Worm (Caenorhabditis elegans): ENCODE measurements around the gene K02G10.5.

Gene K02G10.5

DNA sequence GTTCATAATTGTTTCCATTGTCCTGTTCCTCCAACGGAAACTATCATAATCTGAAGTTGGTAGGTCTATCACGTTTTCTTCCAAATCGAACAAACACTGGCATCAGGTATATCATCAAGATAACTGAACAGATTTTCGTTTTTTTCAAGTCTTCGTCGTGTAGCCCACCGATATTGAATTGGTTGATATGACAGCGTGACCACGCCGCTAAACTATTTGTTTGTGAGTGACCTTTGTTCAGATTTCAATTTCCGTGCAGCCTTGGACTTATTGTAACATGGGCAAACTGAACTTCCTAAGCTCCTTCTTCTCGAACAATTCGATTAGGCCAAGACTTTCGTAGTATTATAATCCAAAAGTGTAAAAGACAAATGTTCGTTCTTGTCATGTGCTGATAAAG is 5.4 kb downstream of the K02G10.5 start:
- TF ChIP-seq elt-3 (tag; optimal IDR thresholded peaks at IDR 0.05) (peak in 1 of 6 experiments; percentile 9), nhr-76 (tag; optimal IDR thresholded peaks at IDR 0.05) (no peak), lin-14 (GFP tag; optimal IDR thresholded peaks at IDR 0.05) (peak; percentile 23)

DNA sequence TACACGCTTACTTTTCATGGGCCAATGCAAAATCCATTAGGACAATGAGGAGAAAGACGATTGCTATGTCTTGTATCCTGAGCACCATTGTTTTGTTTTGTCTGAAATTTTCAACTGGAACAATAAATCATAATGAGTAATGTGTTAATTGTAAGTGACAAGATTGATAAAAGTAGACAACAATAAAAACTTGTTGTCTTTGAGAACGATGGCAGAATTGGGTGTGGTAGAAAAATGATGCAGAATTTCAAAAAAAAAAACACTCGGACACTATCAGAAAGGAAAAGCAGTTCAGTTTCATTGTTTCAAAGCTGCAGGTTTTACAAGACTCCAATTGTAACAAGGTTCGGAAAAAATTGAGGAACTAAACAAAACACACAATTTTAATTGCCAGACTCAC is 8.4 kb downstream of the K02G10.5 start, which contains the start of gene K02G10.15:
Gene K02G10.15 (minus strand): TSS at position 101 of the 400 bp plus-strand sequence.
- TF ChIP-seq aha-1 (tag; optimal IDR thresholded peaks at IDR 0.05) = no peak
- no peak for TF ChIP-seq nhr-12 (tag; optimal IDR thresholded peaks at IDR 0.05)
- TF ChIP-seq fkh-4 (tag; optimal IDR thresholded peaks at IDR 0.05; ENCODE audit: borderline replicate concordance) = no peak
- no peak for TF ChIP-seq ztf-4 (tag; optimal IDR thresholded peaks at IDR 0.05)
- no peak for TF ChIP-seq alr-1 (tag; optimal IDR thresholded peaks at IDR 0.05; ENCODE audit: borderline replicate concordance)
- no peak for TF ChIP-seq ceh-8 (GFP tag; optimal IDR thresholded peaks at IDR 0.05)
- no peak for TF ChIP-seq nhr-84 (tag; optimal IDR thresholded peaks at IDR 0.05)
- TF ChIP-seq hlh-4 (tag; optimal IDR thresholded peaks at IDR 0.05) = no peak
- no peak for TF ChIP-seq unc-86 (tag; optimal IDR thresholded peaks at IDR 0.05)
- TF ChIP-seq unc-62 (GFP tag; optimal IDR thresholded peaks at IDR 0.05) = no peak
- TF ChIP-seq elt-2 (tag; optimal IDR thresholded peaks at IDR 0.05) = no peak
- TF ChIP-seq nhr-20 (tag; optimal IDR thresholded peaks at IDR 0.05) = no peak
- TF ChIP-seq pqm-1 (tag; optimal IDR thresholded peaks at IDR 0.05) = no peak
- TF ChIP-seq C16A3.4 (tag; optimal IDR thresholded peaks at IDR 0.05) = no peak
- TF ChIP-seq egl-13 (tag; optimal IDR thresholded peaks at IDR 0.05) = no peak

DNA sequence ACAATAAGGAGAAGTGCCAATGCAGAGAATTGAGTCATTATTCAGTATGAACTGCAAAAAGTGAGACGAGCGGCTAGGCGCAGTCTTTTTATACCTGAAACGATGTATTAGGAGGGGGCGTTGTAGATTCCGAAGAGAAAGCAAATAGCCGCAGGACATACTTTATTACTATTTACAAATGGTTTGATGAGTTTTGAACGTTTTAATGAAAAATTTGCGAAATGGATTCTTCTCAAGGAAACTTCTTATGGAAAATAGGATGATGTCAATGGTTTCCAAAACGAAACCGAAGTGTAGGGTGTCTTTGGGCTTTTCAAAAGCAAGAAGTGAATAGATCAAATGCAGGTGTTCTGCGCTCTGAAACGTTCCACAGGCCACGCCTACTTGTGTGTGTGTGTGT is 13.0 kb downstream of the K02G10.5 start, which contains the start of gene flp-11:
Gene flp-11 (minus strand): TSS at position 101 of the 400 bp plus-strand sequence.
- TF ChIP-seq nhr-237 (tag; optimal IDR thresholded peaks at IDR 0.05) (no peak), efl-3 (GFP tag; optimal IDR thresholded peaks at IDR 0.05) (no peak), C16A3.4 (tag; optimal IDR thresholded peaks at IDR 0.05) (no peak), nhr-71 (tag; optimal IDR thresholded peaks at IDR 0.05) (no peak), aly-2 (tag; optimal IDR thresholded peaks at IDR 0.05) (no peak), rnt-1 (tag; optimal IDR thresholded peaks at IDR 0.05) (no peak), fkh-10 (GFP tag; optimal IDR thresholded peaks at IDR 0.05) (no peak)

DNA sequence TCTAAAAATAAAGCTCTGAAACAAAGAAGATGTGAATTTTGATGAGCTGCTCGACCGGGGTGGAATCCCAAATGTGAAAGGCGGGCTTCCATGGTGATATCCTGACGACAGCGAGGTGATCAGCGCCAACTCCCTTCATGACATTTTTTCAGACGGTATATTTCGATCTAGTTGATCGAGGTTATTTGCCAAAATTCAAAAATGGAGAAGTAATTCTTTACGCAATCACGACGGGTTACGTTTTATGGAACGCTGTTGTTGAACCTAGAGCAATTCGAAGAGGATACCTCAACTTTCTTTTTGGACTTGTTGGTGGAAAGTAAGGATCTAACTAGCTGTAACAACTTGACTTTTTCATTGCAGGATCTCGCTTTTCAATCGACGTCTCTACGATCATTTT is 14.3 kb downstream of the K02G10.5 start:
- TF ChIP-seq ceh-8 (GFP tag; optimal IDR thresholded peaks at IDR 0.05) = no peak
- TF ChIP-seq nhr-76 (tag; optimal IDR thresholded peaks at IDR 0.05) = no peak
- no peak for TF ChIP-seq nhr-19 (GFP tag; conservative IDR thresholded peaks at IDR 0.05)
- no peak for TF ChIP-seq rnt-1 (tag; optimal IDR thresholded peaks at IDR 0.05)
- no peak for TF ChIP-seq ceh-82 (tag; optimal IDR thresholded peaks at IDR 0.05)
- no peak for TF ChIP-seq lin-13 (GFP tag; optimal IDR thresholded peaks at IDR 0.05)
- no peak for TF ChIP-seq mab-9 (GFP tag; IDR thresholded peaks at IDR 0.05)
- TF ChIP-seq nhr-12 (tag; optimal IDR thresholded peaks at IDR 0.05) = no peak
- no peak for TF ChIP-seq nhr-90 (tag; optimal IDR thresholded peaks at IDR 0.05; ENCODE audit: poor library complexity)
- TF ChIP-seq mef-2 (tag; optimal IDR thresholded peaks at IDR 0.05) = no peak
- no peak for TF ChIP-seq C34B4.2 (tag; optimal IDR thresholded peaks at IDR 0.05)
- TF ChIP-seq vab-15 (tag; optimal IDR thresholded peaks at IDR 0.05) = no peak
- TF ChIP-seq fos-1 (tag; optimal IDR thresholded peaks at IDR 0.05) = no peak
- no peak for TF ChIP-seq ceh-90 (tag; optimal IDR thresholded peaks at IDR 0.05)
- no peak for TF ChIP-seq nhr-85 (tag)

DNA sequence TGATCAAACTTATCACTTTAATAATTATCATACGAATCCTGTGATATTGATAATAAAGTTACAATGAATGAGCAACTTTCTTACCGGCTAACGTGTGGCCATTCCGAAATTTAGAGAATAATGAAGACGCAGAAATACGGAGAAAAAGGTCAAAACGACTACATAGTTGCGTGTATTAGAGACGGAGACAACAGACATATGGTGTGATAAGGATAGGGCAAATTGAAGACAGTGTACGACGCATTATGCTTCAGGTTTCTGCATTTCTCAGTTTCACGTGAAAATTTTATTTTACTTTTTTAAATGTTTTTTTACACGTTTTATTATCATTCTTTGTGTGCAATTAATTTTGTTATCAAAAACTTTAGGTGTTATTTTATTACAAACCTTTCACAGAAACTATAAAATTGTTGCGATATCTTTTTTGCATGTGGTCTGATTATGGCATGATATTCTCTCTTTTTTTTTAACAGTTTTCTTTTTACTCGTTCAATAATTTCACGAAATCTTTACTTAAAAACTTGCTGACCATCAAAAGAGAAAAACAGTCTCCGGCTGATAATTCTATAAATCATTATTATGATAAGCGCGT is 17.7 kb downstream of the K02G10.5 start, which contains the start of gene tmem-135:
Gene tmem-135 (plus strand): TSS at position 542 of the 592 bp plus-strand sequence.
- no peak for TF ChIP-seq jun-1 (tag; optimal IDR thresholded peaks at IDR 0.05)
- peak; percentile 8 for TF ChIP-seq nhr-20 (tag; optimal IDR thresholded peaks at IDR 0.05)
- TF ChIP-seq Y116A8C.19 (tag; optimal IDR thresholded peaks at IDR 0.05; ENCODE audit: borderline replicate concordance) = no peak
- peak in 1 of 2 experiments; percentile 34 for TF ChIP-seq lin-35 (GFP tag; optimal IDR thresholded peaks at IDR 0.05)
- peak in 1 of 6 experiments; percentile 36 for TF ChIP-seq elt-3 (tag; optimal IDR thresholded peaks at IDR 0.05)
- peak; percentile 49 for TF ChIP-seq elt-2 (tag; optimal IDR thresholded peaks at IDR 0.05)
- peak; percentile 3 for TF ChIP-seq lin-14 (GFP tag; optimal IDR thresholded peaks at IDR 0.05)

Data from whole organism, L1 larva.